Worm (Caenorhabditis elegans): Measurements from ENCODE around the gene ZK1290.7.

- TF ChIP-seq nhr-77 (tag; optimal IDR thresholded peaks at IDR 0.05) = no peak
- TF ChIP-seq snpc-4 (tag; optimal IDR thresholded peaks at IDR 0.05) = no peak
- no peak for TF ChIP-seq mdl-1 (tag; optimal IDR thresholded peaks at IDR 0.05)
- TF ChIP-seq nhr-23 (tag; optimal IDR thresholded peaks at IDR 0.05) = no peak
- no peak for TF ChIP-seq tbx-2 (tag; optimal IDR thresholded peaks at IDR 0.05)
- no peak for TF ChIP-seq R02D3.7 (tag; optimal IDR thresholded peaks at IDR 0.05)
- TF ChIP-seq elt-2 (tag; optimal IDR thresholded peaks at IDR 0.05) = no peak
Observed at ce11 chrII:7483009-7483408, 42.3 kb downstream of the ZK1290.7 start, which contains the start of gene cah-2.
